Fruit fly (Drosophila melanogaster): ENCODE data around the gene CG4375.

CG4375 gene

dm6 chr2L:1026797-1027196 is at the start of gene CG4375:
TSS of gene CG4375 (minus strand) at chr2L:1026897.
- no peak for TF ChIP-seq bab1 (GFP tag; optimal IDR thresholded peaks at IDR 0.05)
- TF ChIP-seq tj (GFP tag; optimal IDR thresholded peaks at IDR 0.05), result no peak
- no peak for TF ChIP-seq Clk (GFP tag; optimal IDR thresholded peaks at IDR 0.05)
- no peak for TF ChIP-seq CG14711 (tag; optimal IDR thresholded peaks at IDR 0.05)
- no peak for TF ChIP-seq kay (GFP tag; ENCODE audit: borderline replicate concordance)
- no peak for TF ChIP-seq CG1620 (GFP tag; optimal IDR thresholded peaks at IDR 0.05)
- no peak for TF ChIP-seq Crg-1 (GFP tag; optimal IDR thresholded peaks at IDR 0.05)
- TF ChIP-seq cic (GFP tag; optimal IDR thresholded peaks at IDR 0.05), result no peak

DNA sequence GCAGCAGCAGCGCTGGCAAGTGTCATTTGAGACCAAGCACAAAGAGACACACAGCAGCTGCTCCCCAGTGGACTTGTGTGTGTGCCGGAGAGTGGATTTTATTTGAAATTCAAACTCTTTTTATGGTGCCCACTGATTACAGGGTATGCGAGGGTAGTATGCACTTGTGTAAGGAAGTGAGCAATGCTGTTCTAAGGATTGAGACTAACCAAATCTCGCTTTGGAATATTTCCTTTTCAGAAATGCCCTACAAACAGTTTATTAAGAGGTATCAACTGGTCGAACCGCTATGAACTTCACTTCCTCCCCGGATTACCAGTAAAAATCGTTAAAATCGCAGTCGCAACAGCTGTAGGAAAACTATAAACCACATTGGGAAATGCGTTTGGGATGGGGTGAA is 49.1 kb upstream of the CG4375 start:
- TF ChIP-seq toe (GFP tag; optimal IDR thresholded peaks at IDR 0.05) (no peak), CG7101 (tag; optimal IDR thresholded peaks at IDR 0.05) (peak; percentile 41)

dm6 chr2L:1074180-1074864 is 47.6 kb upstream of the CG4375 start:
- TF ChIP-seq Mnt (GFP tag; optimal IDR thresholded peaks at IDR 0.05) (peak; percentile 1), Clk (GFP tag; optimal IDR thresholded peaks at IDR 0.05) (no peak), cic (GFP tag; optimal IDR thresholded peaks at IDR 0.05) (no peak), CG14711 (tag; optimal IDR thresholded peaks at IDR 0.05) (peak; percentile 21), CG1620 (GFP tag; optimal IDR thresholded peaks at IDR 0.05) (no peak), Crg-1 (GFP tag; optimal IDR thresholded peaks at IDR 0.05) (no peak), tj (GFP tag; optimal IDR thresholded peaks at IDR 0.05) (peak; percentile 9), Hr96 (GFP tag; optimal IDR thresholded peaks at IDR 0.05) (no peak), CG12768 (GFP tag; optimal IDR thresholded peaks at IDR 0.05) (no peak), CG11617 (GFP tag; optimal IDR thresholded peaks at IDR 0.05) (no peak), ovo (GFP tag; optimal IDR thresholded peaks at IDR 0.05) (no peak), pad (GFP tag; optimal IDR thresholded peaks at IDR 0.05) (no peak), CG7101 (tag; optimal IDR thresholded peaks at IDR 0.05) (no peak), cnc (optimal IDR thresholded peaks at IDR 0.05) (no peak), toe (GFP tag; optimal IDR thresholded peaks at IDR 0.05) (no peak), bab1 (GFP tag; optimal IDR thresholded peaks at IDR 0.05) (no peak)

DNA sequence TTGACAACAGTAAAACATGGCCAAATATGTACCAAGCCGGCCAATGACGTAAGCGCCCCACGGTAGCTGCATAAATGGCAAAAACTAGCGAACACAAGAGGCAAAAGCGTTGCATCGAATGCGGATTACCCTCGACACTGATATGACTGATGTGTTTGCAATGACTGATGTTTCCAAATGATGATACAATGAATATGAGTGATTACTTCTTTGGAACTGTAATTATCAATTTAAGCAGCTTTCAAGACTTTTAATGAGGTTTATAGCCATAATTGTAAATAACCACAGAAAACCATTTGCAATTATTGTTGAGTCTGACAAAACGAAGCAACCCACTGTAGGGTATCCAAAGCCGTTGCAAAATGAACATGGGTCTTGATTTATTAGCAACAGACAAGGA is 46.8 kb upstream of the CG4375 start:
- TF ChIP-seq bab1 (GFP tag; optimal IDR thresholded peaks at IDR 0.05) (peak; percentile 56), Clk (GFP tag; optimal IDR thresholded peaks at IDR 0.05) (no peak), tj (GFP tag; optimal IDR thresholded peaks at IDR 0.05) (peak; percentile 55), CG7045 (GFP tag; optimal IDR thresholded peaks at IDR 0.05) (no peak)

DNA sequence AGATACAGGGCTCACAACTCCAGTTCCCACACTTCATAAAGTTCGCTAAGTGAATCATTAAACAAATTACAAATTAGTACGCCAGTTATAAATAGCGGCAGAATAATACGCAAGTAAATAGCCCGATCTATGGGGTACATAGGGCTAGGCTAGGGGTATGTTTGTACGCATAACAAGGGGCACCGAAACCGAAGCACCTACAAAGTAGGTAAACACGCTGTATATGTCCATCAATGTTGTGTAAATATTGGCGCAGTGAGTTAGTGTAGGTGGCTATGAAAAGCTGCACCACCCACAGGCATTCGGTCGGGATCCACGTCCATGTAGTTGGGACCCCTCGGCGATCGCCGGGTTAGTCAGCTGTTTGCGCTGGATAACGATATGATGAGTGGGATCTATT is 45.5 kb upstream of the CG4375 start:
- TF ChIP-seq CG7045 (GFP tag; optimal IDR thresholded peaks at IDR 0.05), result peak; percentile 56
- no peak for TF ChIP-seq CG5204 (GFP tag; optimal IDR thresholded peaks at IDR 0.05)
- TF ChIP-seq CG12768 (GFP tag; optimal IDR thresholded peaks at IDR 0.05), result peak; percentile 41
- TF ChIP-seq CG1620 (GFP tag; optimal IDR thresholded peaks at IDR 0.05), result peak; percentile 5
- TF ChIP-seq Clk (GFP tag; optimal IDR thresholded peaks at IDR 0.05), result no peak
- TF ChIP-seq toe (GFP tag; optimal IDR thresholded peaks at IDR 0.05), result no peak
- TF ChIP-seq CG11617 (GFP tag; optimal IDR thresholded peaks at IDR 0.05), result peak; percentile 17
- TF ChIP-seq CG7101 (tag; optimal IDR thresholded peaks at IDR 0.05), result peak; percentile 71
- no peak for TF ChIP-seq CG33017 (tag; optimal IDR thresholded peaks at IDR 0.05)
- peak; percentile 54 for TF ChIP-seq Crg-1 (GFP tag; optimal IDR thresholded peaks at IDR 0.05)
- peak; percentile 23 for TF ChIP-seq CG14711 (tag; optimal IDR thresholded peaks at IDR 0.05)
- TF ChIP-seq cnc (optimal IDR thresholded peaks at IDR 0.05), result no peak
- TF ChIP-seq pad (GFP tag; optimal IDR thresholded peaks at IDR 0.05), result peak; percentile 47
- peak; percentile 48 for TF ChIP-seq ovo (GFP tag; optimal IDR thresholded peaks at IDR 0.05)
- TF ChIP-seq Hr96 (GFP tag; optimal IDR thresholded peaks at IDR 0.05), result peak; percentile 53
- no peak for TF ChIP-seq bab1 (GFP tag; optimal IDR thresholded peaks at IDR 0.05)
- TF ChIP-seq Mnt (GFP tag; optimal IDR thresholded peaks at IDR 0.05), result peak; percentile 11
- no peak for TF ChIP-seq tj (GFP tag; optimal IDR thresholded peaks at IDR 0.05)
- TF ChIP-seq cic (GFP tag; optimal IDR thresholded peaks at IDR 0.05), result no peak
- no peak for TF ChIP-seq kay (GFP tag; ENCODE audit: borderline replicate concordance)

- TF ChIP-seq Crg-1 (GFP tag; optimal IDR thresholded peaks at IDR 0.05) (no peak), pad (GFP tag; optimal IDR thresholded peaks at IDR 0.05) (no peak), kay (GFP tag; ENCODE audit: borderline replicate concordance) (no peak), Mnt (GFP tag; optimal IDR thresholded peaks at IDR 0.05) (no peak), CG11617 (GFP tag; optimal IDR thresholded peaks at IDR 0.05) (no peak), CG7045 (GFP tag; optimal IDR thresholded peaks at IDR 0.05) (no peak), Hr96 (GFP tag; optimal IDR thresholded peaks at IDR 0.05) (no peak), bab1 (GFP tag; optimal IDR thresholded peaks at IDR 0.05) (no peak), cnc (optimal IDR thresholded peaks at IDR 0.05) (no peak), CG1620 (GFP tag; optimal IDR thresholded peaks at IDR 0.05) (no peak), CG14711 (tag; optimal IDR thresholded peaks at IDR 0.05) (no peak), CG12768 (GFP tag; optimal IDR thresholded peaks at IDR 0.05) (no peak)
These were observed 44.2 kb upstream of the CG4375 start for dm6 chr2L:1070941-1071340.

DNA sequence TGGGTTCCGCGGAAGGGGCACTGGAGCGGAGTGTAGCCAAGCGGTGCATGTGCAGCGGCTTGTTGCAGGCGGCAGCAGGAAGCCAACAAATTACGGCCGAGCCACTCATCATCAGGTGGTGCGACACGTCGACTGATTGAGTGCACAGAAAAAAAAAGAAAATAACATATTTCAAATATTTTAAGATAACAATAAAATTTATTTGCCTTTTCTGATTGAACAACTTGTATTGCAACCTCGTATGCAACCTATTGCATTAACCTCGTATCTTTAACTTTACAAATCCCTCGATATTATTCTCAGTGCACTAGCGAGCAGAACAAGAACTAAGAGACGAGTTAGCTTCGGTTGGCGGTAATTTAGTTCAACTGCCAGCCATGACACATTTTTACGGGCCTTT is 43.6 kb upstream of the CG4375 start:
- TF ChIP-seq bab1 (GFP tag; optimal IDR thresholded peaks at IDR 0.05), result peak; percentile 31
- TF ChIP-seq tj (GFP tag; optimal IDR thresholded peaks at IDR 0.05), result no peak

All from whole organism, adult.